Fruit fly (Drosophila melanogaster): ENCODE data around the gene Phlpp.

Gene Phlpp

DNA sequence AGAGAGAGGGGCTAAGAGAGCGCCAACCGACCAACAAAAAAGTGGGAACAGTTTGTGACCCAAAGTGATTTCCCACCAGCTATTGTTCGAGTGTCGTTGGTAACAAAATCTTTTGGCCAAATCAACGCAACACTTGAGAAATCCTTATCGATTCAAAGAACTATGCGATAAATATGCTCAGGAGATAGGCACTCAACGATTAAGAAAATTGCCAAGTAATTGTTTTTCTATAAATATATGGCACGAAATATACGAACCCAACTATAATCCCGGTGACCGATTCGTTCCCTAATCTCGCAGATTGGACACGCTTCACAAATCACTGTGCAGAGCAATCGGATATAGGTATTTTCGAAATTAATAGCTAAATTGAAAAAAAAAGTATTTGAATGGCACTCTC is 52.2 kb downstream of the Phlpp start:
- TF ChIP-seq Trl (optimal IDR thresholded peaks at IDR 0.05), result peak in 1 of 2 experiments; percentile 18
- TF ChIP-seq Trl (GFP tag; optimal IDR thresholded peaks at IDR 0.05), result no peak
- no peak for TF ChIP-seq maf-S (GFP tag; optimal IDR thresholded peaks at IDR 0.05)
- no peak for TF ChIP-seq ac (GFP tag; optimal IDR thresholded peaks at IDR 0.05)
- peak; percentile 29 for TF ChIP-seq sd (tag; optimal IDR thresholded peaks at IDR 0.05)
- peak; percentile 97 for TF ChIP-seq exex (tag; optimal IDR thresholded peaks at IDR 0.05)
- TF ChIP-seq nmo (GFP tag; optimal IDR thresholded peaks at IDR 0.05), result no peak
- TF ChIP-seq dan (GFP tag; IDR thresholded peaks at IDR 0.05), result no peak
- peak; percentile 46 for TF ChIP-seq CG3163 (GFP tag; optimal IDR thresholded peaks at IDR 0.05)
- TF ChIP-seq grn (GFP tag; optimal IDR thresholded peaks at IDR 0.05), result peak; percentile 42
- TF ChIP-seq CG34376 (GFP tag; optimal IDR thresholded peaks at IDR 0.05), result peak; percentile 31
- TF ChIP-seq Chrac-16 (GFP tag; optimal IDR thresholded peaks at IDR 0.05), result no peak

DNA sequence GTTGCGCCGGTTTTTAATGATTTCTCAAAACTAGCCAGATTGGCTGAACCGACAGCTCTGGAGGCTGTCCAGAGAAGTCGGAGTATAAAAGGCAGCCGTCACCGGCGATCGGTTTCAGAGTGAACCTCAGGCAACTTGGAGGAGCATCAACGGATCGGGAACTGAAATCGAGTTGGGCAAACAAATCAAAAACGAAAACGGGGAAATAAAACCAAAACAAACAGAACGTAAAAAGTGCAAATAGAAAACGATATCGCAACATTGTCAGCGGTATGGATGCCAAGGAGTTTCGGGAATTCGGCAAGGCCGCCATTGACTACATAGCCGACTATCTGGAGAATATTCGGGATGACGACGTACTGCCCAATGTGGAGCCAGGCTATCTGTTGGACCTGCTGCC is 52.8 kb downstream of the Phlpp start:
- TF ChIP-seq ken (GFP tag; IDR thresholded peaks at IDR 0.05) (0 out of 3 replicates have a peak, but pooled peaks have one; percentile 13), slou (GFP tag; optimal IDR thresholded peaks at IDR 0.05) (no peak), lola (GFP tag; optimal IDR thresholded peaks at IDR 0.05) (no peak), so (GFP tag; IDR thresholded peaks at IDR 0.05) (no peak), row (GFP tag; IDR thresholded peaks at IDR 0.05) (peak; percentile 11; the same call in 1 of the 3 replicates), Sry-δ (GFP tag; optimal IDR thresholded peaks at IDR 0.05) (no peak), Mad (GFP tag; optimal IDR thresholded peaks at IDR 0.05) (no peak), CG10267 (tag; optimal IDR thresholded peaks at IDR 0.05) (no peak), Rfx (GFP tag; IDR thresholded peaks at IDR 0.05) (no peak), scrt (GFP tag; optimal IDR thresholded peaks at IDR 0.05) (no peak), CG12104 (GFP tag; optimal IDR thresholded peaks at IDR 0.05) (no peak), grn (GFP tag; optimal IDR thresholded peaks at IDR 0.05) (no peak), mld (GFP tag; IDR thresholded peaks at IDR 0.05; ENCODE audit: partially characterized antibody) (no peak), unpg (GFP tag; optimal IDR thresholded peaks at IDR 0.05) (no peak), CG31388 (GFP tag; optimal IDR thresholded peaks at IDR 0.05) (no peak), Sry-β (GFP tag; optimal IDR thresholded peaks at IDR 0.05) (peak; percentile 75)

DNA sequence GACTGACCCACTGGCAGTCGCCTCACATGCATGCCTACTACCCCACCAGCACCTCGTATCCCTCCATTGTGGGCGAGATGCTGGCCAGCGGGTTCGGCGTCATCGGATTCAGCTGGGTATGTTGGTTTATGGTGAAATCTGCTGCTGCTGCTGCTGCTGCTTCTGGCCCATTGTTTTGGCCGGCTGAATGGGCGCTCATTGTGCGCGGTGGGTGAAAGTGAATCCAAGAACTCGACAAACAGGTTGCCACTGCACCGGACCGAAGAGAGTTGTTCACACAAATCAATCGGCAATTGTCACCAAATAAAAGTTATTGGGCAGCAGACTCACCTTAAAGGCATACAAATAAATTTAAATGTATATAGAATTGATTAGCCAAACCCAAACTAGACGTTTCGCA is 53.3 kb downstream of the Phlpp start:
- TF ChIP-seq Blimp-1 (GFP tag; optimal IDR thresholded peaks at IDR 0.05) (peak; percentile 88), CG12236 (GFP tag; optimal IDR thresholded peaks at IDR 0.05) (no peak), bsh (GFP tag; optimal IDR thresholded peaks at IDR 0.05) (no peak), Lim3 (GFP tag; IDR thresholded peaks at IDR 0.05) (0 out of 2 replicates have a peak, but pooled peaks have one; percentile 3), CG5953 (GFP tag; IDR thresholded peaks at IDR 0.05) (no peak), MESR4 (GFP tag; optimal IDR thresholded peaks at IDR 0.05) (no peak), Chrac-16 (GFP tag; optimal IDR thresholded peaks at IDR 0.05) (no peak)

Measured in whole organism, embryonic.